Fruit fly (Drosophila melanogaster): ENCODE data around the gene qua.
A peak's percentile ranks its signal among the peaks of the same experiment; 100 is the strongest.

Gene qua

DNA sequence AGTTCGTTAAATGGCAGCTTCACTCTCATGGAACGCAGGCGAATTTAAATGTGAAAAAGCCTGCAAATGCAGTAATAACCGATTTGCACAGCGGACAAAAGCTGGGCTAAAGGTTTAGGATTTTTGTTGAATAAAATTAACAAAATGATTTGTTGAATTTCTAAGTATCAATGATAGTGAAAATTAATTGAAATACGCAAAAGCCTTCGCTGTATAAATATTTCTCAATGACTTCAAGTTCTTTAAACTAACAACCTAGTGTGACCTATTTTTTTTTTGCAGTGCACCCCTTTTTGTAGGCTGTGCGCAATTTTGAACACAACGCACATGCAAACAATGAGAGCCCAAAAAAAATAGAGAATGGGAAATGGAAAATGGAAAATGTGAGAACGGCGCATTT is 30.1 kb downstream of the qua start (continued):
- peak; percentile 46 for TF ChIP-seq CG10631 (GFP tag; optimal IDR thresholded peaks at IDR 0.05)
- TF ChIP-seq CG6792 (GFP tag; optimal IDR thresholded peaks at IDR 0.05) = peak; percentile 30
- peak; percentile 24 for TF ChIP-seq CG8632 (GFP tag; optimal IDR thresholded peaks at IDR 0.05)
- TF ChIP-seq CG32006 (GFP tag; optimal IDR thresholded peaks at IDR 0.05) = peak; percentile 65
- peak; percentile 61 for TF ChIP-seq acj6 (GFP tag; optimal IDR thresholded peaks at IDR 0.05)
- no peak for TF ChIP-seq Sox15 (GFP tag; optimal IDR thresholded peaks at IDR 0.05)
- TF ChIP-seq pdm3 (GFP tag; optimal IDR thresholded peaks at IDR 0.05) = peak; percentile 49

DNA sequence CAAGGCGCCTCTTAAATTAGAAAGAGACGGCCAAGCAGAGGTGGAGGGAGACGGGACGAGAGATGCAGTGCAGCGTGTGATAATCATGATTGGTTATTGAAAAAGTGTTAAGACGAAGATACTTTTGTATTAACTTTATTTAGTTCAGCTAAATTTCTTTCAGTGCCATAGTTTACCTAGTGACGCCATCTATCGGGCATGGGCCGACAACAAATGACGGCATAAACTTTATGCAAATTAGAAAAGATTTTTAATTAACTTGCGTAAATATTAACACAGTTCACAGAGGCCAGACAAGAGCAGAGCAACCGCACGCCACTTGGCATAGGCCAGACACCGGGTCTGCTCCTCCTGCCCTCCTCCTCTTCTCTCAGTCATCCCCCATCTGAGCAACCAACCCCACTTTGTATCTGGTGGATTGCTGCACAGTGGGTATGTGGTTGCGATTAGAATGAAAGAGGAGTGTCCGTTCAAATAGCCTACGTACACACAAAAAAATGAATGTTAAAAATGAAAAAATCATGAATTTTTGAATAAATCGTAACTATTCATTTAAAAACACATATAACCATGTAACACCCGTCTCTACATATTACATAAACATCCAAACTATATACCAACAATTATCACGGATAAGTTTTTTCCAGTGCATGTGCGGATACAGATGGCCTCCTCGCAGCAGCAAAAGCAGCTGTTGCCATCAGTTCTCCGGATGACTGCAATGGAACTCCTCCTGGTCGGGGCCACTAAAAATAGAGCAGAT is 30.9 kb downstream of the qua start:
- TF ChIP-seq Smox (GFP tag; optimal IDR thresholded peaks at IDR 0.05) (no peak), fd85E (GFP tag; optimal IDR thresholded peaks at IDR 0.05) (no peak), CG6163 (GFP tag; IDR thresholded peaks at IDR 0.05) (peak; percentile 91; the same call in 2 of the 3 replicates), CG1621 (tag; optimal IDR thresholded peaks at IDR 0.05) (peak; percentile 78), CG11902 (GFP tag; optimal IDR thresholded peaks at IDR 0.05) (peak; percentile 45), CG3032 (tag; optimal IDR thresholded peaks at IDR 0.05) (peak; percentile 79), pdm3 (GFP tag; optimal IDR thresholded peaks at IDR 0.05) (peak; percentile 81), salr (GFP tag; optimal IDR thresholded peaks at IDR 0.05) (peak; percentile 47 to 75), CG34406 (GFP tag; optimal IDR thresholded peaks at IDR 0.05) (peak; percentile 47), CG6276 (GFP tag; optimal IDR thresholded peaks at IDR 0.05) (peak; percentile 81), CG15336 (GFP tag; IDR thresholded peaks at IDR 0.05) (peak; percentile 91), Eip78C (GFP tag) (peak; percentile 94), dsx (GFP tag; optimal IDR thresholded peaks at IDR 0.05; ENCODE audit: poor library complexity, severe bottlenecking) (peak; percentile 71), CG6808 (GFP tag; optimal IDR thresholded peaks at IDR 0.05) (peak; percentile 68), Sox14 (GFP tag; optimal IDR thresholded peaks at IDR 0.05) (peak; percentile 80), net (GFP tag; optimal IDR thresholded peaks at IDR 0.05) (peak; percentile 91), CG6792 (GFP tag; optimal IDR thresholded peaks at IDR 0.05) (peak; percentile 71), Gug (GFP tag; IDR thresholded peaks at IDR 0.05) (peak; percentile 82), CG11762 (GFP tag; optimal IDR thresholded peaks at IDR 0.05; ENCODE audit: insufficient read depth) (peak; percentile 59), CG8319 (GFP tag; optimal IDR thresholded peaks at IDR 0.05) (peak; percentile 50), Hr39 (GFP tag; optimal IDR thresholded peaks at IDR 0.05) (peak; percentile 53), Ets21C (GFP tag; optimal IDR thresholded peaks at IDR 0.05) (peak; percentile 22), CG8632 (GFP tag; optimal IDR thresholded peaks at IDR 0.05) (peak; percentile 69), Eip93F (GFP tag; optimal IDR thresholded peaks at IDR 0.05) (no peak), Lpt (GFP tag; optimal IDR thresholded peaks at IDR 0.05) (peak; percentile 82), CG16779 (tag; optimal IDR thresholded peaks at IDR 0.05) (peak; percentile 54), ss (GFP tag; optimal IDR thresholded peaks at IDR 0.05) (no peak), Blimp-1 (GFP tag; optimal IDR thresholded peaks at IDR 0.05) (no peak), Ets96B (tag; optimal IDR thresholded peaks at IDR 0.05) (peak; percentile 84), vri (GFP tag; optimal IDR thresholded peaks at IDR 0.05) (no peak), CG9139 (GFP tag; optimal IDR thresholded peaks at IDR 0.05) (peak; percentile 38), CG7368 (GFP tag; optimal IDR thresholded peaks at IDR 0.05) (peak; percentile 57), CG11294 (GFP tag; IDR thresholded peaks at IDR 0.05) (peak; percentile 79), CG10669 (GFP tag; optimal IDR thresholded peaks at IDR 0.05) (peak; percentile 74), OdsH (GFP tag; optimal IDR thresholded peaks at IDR 0.05) (peak; percentile 76), Hr38 (GFP tag; optimal IDR thresholded peaks at IDR 0.05) (peak; percentile 0), CG6854 (GFP tag; optimal IDR thresholded peaks at IDR 0.05) (no peak), lz (GFP tag; optimal IDR thresholded peaks at IDR 0.05) (peak; percentile 54), cyc (GFP tag; optimal IDR thresholded peaks at IDR 0.05) (peak; percentile 55), dac (GFP tag; optimal IDR thresholded peaks at IDR 0.05) (peak; percentile 31), fd59A (GFP tag; optimal IDR thresholded peaks at IDR 0.05) (peak; percentile 73), achi (GFP tag; optimal IDR thresholded peaks at IDR 0.05) (peak; percentile 84), fkh (GFP tag; optimal IDR thresholded peaks at IDR 0.05) (no peak), CG10631 (GFP tag; optimal IDR thresholded peaks at IDR 0.05) (peak; percentile 88), CG31627 (GFP tag; optimal IDR thresholded peaks at IDR 0.05) (peak; percentile 49)

Measured in whole organism, prepupa.